Fruit fly (Drosophila melanogaster) ovary, adult (tissue): Measurements from ENCODE around the gene CG33159.

Experiments
- CG17801 ChIP-seq: fragments of 200-800 bp; optimal IDR thresholded peaks from 2 replicates; lab custom pipeline; 2019; ENCODE audit warnings: missing biosample characterization, mild to moderate bottlenecking, missing genetic modification characterization, moderate library complexity; ENCODE audit not compliant: partially characterized antibody

Gene CG33159

DNA sequence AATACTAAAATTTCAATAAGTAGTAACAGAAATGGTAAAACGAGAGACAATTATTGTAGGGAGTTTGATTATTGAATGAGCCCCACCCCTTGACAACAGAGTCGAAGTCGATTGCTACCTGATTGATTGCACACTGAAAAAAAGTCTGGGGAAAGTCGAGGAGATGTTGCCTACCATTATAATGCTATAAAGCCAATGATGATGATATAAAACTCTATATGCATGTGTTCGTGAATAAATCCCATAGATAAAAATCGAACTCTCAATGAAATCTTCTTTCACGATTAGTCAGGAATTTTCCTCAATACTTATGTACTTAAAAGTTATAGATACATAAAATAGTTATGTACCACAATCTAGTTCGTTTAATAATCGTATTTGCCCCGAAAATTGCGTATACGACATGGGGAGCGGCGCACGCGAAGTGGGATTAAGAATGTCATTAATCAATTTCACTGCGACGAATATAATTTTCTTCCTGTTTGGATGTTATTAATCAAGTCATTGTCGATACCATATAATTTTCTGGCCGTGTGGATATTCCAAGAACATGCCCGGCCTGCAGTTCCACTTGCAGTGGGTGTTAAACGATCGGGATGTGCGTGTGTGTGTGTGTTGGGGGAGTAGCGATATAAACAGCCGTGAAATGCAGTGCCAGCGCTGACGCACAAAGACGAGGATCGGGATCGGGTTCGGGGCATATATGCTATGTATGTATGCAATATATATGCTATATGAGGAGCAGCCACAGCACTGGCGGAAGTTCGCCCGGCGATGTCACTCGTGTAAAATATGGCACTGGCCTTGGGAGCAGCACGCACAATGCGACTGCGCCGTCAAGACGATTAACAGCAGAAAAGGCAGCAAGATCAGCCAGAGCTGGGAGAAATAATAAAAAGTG lies 40.2 kb upstream of the CG33159 start, which contains the start of gene CG12078:
TSS of gene CG12078 (minus strand) at position 51 of the 901 bp plus-strand sequence.
- no peak for TF ChIP-seq CG17801 (GFP tag; lab: Kevin White, UChicago)

DNA sequence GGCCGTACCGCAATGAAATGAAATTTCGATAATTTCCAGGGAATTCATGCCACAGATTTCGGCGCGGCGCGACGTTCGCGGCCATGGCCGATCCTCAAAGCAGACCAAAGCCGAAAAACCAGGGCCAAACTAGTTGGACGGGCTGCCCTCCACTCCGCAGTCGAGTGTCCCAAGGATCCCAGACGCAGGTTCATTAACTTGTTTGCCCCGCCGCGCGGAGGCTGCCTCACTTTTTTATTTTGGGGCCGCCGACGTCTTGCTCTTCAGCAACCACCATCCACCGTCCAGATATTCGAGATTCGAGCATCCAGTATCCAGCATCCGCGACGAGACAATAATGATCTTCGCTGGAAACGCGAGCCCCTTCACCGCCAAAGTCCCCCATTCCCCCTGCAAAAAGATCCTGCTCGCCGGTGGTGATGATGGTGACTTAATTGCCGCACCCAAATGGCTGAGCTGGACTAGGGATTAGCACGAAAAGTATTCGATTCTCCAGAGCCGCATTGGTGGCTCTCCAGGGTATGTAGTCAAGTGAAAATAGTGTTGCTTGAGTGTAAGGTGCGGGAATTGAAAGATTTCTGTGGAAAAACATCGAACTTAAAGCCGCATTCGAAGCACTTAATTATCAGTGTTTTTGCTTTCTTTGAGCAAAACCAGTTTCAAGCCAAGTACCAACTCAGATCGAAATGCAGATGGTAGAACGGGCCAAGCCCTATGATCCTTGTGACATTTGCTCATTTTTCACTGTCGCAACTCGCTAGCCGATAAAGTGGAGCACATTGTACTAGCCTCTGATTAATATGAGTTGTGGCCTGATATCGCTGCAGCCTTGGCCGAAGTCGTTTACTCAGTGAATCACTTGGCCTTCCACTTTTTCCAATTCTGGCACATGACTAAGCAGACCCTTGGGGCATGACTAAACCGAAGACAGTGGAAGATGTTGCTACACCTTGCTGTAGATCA lies 38.2 kb upstream of the CG33159 start:
- no peak for TF ChIP-seq CG17801 (GFP tag; lab: Kevin White, UChicago)

DNA sequence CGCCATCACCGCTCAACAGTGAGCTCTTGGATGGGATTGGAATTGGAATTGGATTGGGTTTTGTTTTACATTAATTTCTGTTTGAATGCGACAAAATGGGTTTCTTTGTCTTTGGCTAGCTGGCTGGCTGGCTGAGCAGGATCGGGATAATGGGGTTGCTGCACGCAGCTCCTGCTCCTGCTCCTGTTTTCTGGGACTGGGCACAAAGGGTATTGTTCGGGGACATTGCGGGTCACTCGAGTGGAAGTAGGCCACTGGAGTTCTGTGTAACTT lies 37.1 kb upstream of the CG33159 start:
- TF ChIP-seq CG17801 (GFP tag; lab: Kevin White, UChicago): no peak

DNA sequence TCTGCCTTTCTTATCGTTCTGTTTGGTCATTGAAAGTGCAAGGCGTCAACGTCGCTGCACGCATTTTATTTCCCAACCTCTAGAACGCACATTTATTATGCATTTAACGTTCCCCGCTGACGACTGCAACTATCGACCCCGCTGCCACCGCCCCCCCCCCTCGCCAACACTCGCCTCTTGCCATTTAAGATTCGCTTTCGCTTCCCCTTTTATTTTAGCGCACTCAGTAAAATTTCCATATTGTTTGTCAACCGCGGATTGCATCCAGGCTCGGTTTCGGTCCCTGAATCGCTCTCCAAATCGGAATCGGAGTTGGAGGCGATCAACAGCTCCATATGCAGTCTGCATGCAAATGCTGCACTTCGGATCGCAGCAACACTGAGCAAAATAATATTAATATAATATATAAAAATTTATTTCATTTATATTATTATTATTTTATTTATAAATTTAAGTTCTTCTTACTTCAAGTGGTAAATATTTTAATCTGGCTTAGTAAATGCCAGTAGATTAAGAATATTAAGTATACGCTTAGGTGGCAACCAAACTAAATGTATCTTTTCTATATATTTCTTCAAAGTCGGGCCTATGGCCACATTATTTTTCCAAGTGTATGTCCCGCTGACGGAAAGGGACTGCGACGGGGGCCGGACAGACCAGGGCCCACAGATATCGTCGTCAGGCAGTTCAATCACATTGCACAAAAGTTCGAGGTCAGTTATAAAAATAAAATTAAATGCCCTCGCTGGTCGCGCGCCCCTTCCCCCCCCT lies 36.5 kb upstream of the CG33159 start:
- TF ChIP-seq CG17801 (GFP tag; lab: Kevin White, UChicago): no peak

DNA sequence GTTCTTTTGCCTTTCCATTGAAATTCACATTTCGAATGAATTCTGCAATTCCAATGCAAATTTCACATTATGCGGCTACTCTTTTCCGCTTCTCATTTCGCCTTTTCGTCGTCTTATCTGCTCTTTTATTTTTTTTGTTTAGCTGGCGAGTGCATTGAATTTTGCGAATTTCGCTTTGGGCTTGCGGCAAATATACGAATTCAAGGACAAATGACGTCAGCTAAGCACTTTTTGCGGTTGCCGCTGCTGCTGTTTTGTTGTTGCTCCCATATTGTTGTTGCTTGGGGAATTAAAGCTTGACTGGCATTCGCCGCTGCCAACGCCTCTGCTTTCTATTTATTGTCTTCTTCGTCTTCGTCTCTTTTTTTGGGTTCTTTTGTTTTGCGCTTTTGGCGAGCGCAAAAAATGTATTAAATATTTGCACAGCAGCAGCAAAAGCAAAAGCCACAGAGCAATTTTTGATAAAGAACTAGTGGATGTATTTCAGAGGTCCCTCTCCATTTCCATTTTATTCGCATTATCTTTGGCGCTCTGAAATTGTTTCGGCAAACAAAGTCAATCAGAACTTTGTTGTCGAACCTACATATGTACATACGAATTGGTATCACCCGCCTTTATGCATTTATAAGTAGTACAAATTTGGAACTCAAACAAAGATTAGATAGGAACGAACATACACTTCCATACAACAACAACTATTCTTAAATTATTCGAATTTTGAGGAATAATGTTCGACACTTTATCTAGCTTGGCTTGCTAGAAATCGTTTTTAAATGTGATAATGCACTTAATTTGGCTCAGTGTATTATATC lies 35.7 kb upstream of the CG33159 start:
- peak; percentile 42 for TF ChIP-seq CG17801 (GFP tag; lab: Kevin White, UChicago)

DNA sequence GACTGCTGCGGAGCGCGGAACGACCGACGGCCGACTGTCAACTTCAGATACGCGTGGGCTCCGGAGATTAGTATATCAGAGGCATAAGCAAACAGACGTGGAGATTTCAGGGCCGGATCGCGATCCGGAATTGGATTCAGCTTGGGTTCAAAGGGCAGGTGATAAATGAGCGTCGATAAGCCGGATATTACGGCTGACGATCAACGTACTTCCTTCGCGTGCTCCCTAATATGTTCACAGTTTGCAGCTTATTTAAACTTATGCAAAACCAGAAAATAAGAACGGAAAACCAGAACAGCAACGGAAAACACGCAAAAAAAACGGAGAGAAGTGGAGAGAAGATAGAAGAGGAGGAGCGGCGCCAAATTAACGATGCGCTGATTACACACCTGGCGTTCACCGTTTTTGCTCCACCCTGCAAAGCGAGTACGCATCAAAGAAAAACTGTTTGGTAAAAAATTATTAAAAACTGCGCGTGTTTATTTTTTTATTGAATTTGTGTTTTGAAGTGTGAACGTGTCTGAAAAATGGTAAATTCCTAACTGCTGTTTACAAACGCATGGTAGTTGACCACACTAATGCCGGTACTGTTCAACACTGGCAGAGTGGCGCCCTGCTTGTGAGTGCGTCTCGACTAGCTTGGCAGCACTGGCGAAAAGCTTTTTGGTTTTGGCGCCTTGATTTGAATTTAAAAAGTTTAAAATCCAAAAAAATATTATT lies 34.9 kb upstream of the CG33159 start, which contains the start of gene CG17746:
TSS of gene CG17746 (minus strand) at position 546 of the 720 bp plus-strand sequence.
- no peak for TF ChIP-seq CG17801 (GFP tag; lab: Kevin White, UChicago)

DNA sequence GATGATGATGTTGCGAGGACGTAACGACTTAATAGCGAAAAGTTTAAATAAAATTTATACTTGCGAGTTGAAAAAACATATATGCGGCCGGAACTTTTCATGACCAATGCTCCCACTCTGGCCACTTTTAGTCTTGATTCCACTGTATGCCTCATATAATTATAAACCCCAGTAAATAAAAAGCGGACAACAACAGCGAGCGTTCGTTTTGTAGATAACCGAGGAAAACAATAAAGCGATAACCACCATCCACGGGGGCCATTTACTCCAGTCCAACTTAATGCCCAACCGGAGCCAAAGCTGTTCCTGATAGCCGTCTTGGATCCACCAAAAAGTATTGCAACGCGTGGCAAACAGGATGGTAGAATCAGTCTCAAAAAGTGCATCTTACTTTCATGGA lies 32.1 kb upstream of the CG33159 start:
- peak; percentile 22 for TF ChIP-seq CG17801 (GFP tag; lab: Kevin White, UChicago)

DNA sequence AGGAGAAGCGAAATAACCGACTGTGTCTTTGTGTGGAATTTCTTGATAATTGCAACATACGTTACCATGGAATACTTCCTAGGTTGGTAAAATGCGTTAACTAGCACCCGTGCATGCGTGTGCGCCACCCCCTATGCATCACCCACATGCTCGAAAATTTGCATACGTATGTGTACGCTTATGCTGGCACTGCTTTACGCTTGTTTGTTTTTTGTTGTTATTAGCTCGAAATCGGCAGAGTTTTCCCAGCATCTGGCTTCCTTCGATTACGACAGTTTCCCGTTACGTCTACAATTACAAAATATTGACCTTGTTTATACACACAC lies 22.2 kb upstream of the CG33159 start:
- TF ChIP-seq CG17801 (GFP tag; lab: Kevin White, UChicago): no peak

DNA sequence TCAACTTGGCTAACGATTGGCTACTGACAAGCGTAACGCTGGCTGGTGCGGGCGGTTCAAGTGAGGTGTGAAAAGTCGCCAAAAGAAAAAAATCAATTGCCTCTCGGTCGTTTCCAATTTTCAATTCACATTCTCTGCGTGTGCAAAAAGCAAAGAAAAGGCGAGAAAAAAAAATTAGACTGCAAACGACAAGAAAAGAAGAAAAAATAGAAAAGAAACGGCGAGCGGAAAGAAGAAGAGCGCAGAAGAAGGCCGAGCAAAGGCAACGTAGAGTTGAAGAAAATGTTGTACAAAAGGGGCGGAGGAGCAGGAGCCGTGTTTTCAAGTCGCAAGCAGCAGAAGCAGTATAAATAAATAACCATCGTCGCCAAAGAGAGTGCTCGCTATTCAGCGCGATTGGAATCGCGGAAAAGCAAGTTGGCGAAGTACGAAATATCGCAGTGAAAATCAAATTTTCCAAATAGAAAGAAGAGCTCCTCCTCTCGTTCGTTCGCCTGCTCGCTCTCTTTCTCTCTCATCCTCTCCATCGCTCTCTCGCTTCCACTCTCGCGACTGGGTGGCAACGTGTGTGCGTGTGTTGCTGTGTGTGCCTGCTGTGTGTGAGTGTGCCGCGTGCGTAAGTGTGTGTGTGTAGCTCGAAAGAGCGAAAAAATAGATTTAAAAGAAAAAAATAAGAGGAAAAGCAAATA lies 21.7 kb upstream of the CG33159 start:
- TF ChIP-seq CG17801 (GFP tag; lab: Kevin White, UChicago): no peak

DNA sequence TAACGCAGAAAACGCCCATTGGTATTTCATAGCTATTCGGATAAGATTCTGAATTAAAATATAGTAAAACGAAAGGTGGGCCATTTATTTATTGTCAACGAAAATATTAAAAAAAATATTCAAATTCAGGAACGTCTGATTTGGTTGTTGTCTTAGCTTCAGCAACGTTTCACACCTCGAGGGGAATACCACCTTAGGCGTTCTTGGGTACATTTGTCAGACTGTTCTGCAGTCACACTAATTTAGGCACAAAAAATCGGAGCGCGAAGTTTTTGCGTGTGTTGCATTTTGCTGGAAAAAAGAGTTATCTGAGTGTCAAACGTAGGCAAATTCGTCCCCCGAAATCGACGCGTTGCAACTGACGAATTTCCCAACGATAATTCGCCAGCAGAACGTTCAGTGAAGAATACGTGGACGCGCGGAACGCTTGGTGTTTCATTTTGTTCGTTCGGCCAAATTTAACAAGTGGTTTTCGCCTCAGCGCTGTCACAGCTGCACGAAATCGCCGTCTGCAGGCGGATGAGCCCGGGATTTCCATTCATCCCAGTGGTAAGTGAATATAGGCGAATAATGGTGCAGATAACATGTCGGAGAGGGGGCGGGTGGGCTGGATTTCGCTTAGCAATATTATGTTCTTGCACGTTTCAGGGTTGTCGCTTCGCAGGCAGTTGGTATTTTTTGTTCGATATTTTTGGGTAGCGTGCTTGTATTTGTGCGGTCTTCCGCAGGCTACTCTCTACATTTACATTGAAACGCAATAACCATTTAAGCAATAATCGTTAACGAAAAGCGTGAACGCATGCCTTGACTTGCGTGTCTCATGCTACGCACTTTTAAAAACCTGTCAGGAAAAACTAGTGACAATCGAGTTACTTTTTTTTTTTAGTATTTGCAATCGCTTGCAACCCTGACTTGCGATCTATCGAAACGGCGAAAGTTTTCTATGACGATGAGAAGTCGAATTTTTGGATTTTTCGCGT lies 20.8 kb upstream of the CG33159 start, which contains the start of gene Larp4B:
TSS of gene Larp4B (plus strand) at position 99 of the 980 bp plus-strand sequence.
- TF ChIP-seq CG17801 (GFP tag; lab: Kevin White, UChicago): no peak

DNA sequence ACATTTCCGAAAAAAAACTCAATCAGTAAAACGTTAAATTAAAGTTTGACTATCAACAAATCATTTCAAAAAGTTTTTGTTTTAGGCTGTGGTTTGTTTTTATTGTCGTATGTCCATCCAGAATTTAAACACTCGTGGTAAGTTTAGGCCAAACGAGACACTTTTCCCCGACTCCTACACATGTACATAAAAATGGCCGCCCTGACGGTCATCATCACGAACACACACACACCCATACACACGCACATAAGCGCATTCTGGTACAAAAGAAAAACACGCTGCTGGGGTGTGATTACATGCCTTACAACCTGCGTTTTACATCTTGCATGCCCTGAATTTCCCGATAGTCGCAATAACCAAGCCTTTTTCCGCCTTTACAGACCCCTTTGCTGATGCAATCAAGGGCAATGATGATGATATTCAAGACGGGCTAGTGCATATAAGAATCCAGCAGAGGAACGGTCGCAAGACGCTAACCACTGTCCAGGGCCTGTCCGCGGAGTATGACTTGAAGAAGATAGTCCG lies 19.2 kb upstream of the CG33159 start:
- TF ChIP-seq CG17801 (GFP tag; lab: Kevin White, UChicago): no peak
